Worm (Caenorhabditis elegans) whole organism, early embryonic: ENCODE data around the gene F11A5.13.

ENCODE experiments used
- B0310.2 ChIP-seq: sonication (generic microtip); optimal IDR thresholded peaks from 2 replicates; lab custom pipeline; 2016; ENCODE audit warnings: mild to moderate bottlenecking, missing genetic modification characterization, missing compliant biosample characterization
- F13C5.2 ChIP-seq: sonication (generic microtip); optimal IDR thresholded peaks from 2 replicates; lab custom pipeline; 2017; ENCODE audit warnings: mild to moderate bottlenecking, missing genetic modification characterization, inconsistent platforms, missing compliant biosample characterization
- aly-1 ChIP-seq: sonication (generic microtip); optimal IDR thresholded peaks from 2 replicates; lab custom pipeline; 2016; ENCODE audit warnings: missing genetic modification characterization, missing compliant biosample characterization
- ama-1 ChIP-seq: fragments of 150-350 bp; optimal IDR thresholded peaks from 2 replicates; lab custom pipeline; 2014
- ceh-13 ChIP-seq: fragments of 200-800 bp; sonication (Bioruptor generic); optimal IDR thresholded peaks from 2 replicates; lab custom pipeline; 2018; ENCODE audit warnings: mild to moderate bottlenecking, missing genetic modification characterization, missing compliant biosample characterization
- ceh-36 ChIP-seq: sonication (generic microtip); optimal IDR thresholded peaks from 2 replicates; lab custom pipeline; 2016; ENCODE audit warnings: missing genetic modification characterization, inconsistent platforms, missing compliant biosample characterization
- ets-7 ChIP-seq: sonication (generic microtip); optimal IDR thresholded peaks from 2 replicates; lab custom pipeline; 2016; ENCODE audit warnings: missing genotype, missing genetic modification characterization, missing compliant biosample characterization
- flt-1 ChIP-seq: fragments of 200-800 bp; sonication (Bioruptor generic); IDR thresholded peaks from 2 replicates; pipeline ENCODE4 v1.3.6; 2022; ENCODE audit warnings: missing genetic modification characterization, missing compliant biosample characterization
- hmbx-1 ChIP-seq: sonication (generic microtip); optimal IDR thresholded peaks from 2 replicates; lab custom pipeline; 2016; ENCODE audit warnings: mild to moderate bottlenecking, missing genetic modification characterization, missing compliant biosample characterization
- hmg-4 ChIP-seq: fragments of 200-800 bp; sonication (Bioruptor generic); optimal IDR thresholded peaks from 2 replicates; lab custom pipeline; 2018; ENCODE audit warnings: mild to moderate bottlenecking, missing genetic modification characterization, missing compliant biosample characterization
- hnd-1 ChIP-seq: sonication (generic microtip); optimal IDR thresholded peaks from 2 replicates; lab custom pipeline; 2016; ENCODE audit warnings: missing genetic modification characterization, missing compliant biosample characterization
- pes-1 ChIP-seq: fragments of 200-800 bp; sonication (Bioruptor generic); IDR thresholded peaks from 2 replicates; pipeline ENCODE4 v1.3.6; 2022; ENCODE audit warnings: missing genetic modification reagents, missing genetic modification characterization, missing compliant biosample characterization
- scrt-1 ChIP-seq: fragments of 200-800 bp; sonication (Bioruptor generic); IDR thresholded peaks from 2 replicates; pipeline ENCODE4 v1.3.6; 2022; ENCODE audit warnings: missing genetic modification characterization, missing compliant biosample characterization
- sea-1 ChIP-seq: fragments of 200-800 bp; sonication (Bioruptor generic); conservative IDR thresholded peaks from 2 replicates; pipeline ENCODE4 v1.3.6; 2022; ENCODE audit warnings: missing genetic modification characterization, missing compliant biosample characterization
- tbx-11 ChIP-seq: fragments of 200-800 bp; sonication (Bioruptor generic); IDR thresholded peaks from 2 replicates; pipeline ENCODE4 v1.3.6; 2022; ENCODE audit warnings: missing genetic modification characterization, missing compliant biosample characterization
- tbx-37 ChIP-seq: fragments of 200-800 bp; sonication (Bioruptor generic); conservative IDR thresholded peaks from 2 replicates; pipeline ENCODE4 v1.3.6; 2022; ENCODE audit warnings: missing genetic modification reagents, missing genetic modification characterization, missing compliant biosample characterization
- tra-4 ChIP-seq: sonication (generic microtip); optimal IDR thresholded peaks from 2 replicates; lab custom pipeline; 2017; ENCODE audit warnings: missing genetic modification characterization, missing compliant biosample characterization

Gene F11A5.13

ce11 chrV:16226581-16226980, at the start of gene F11A5.13:
Gene F11A5.13, minus strand, starts transcription at chrV:16226681.
- TF ChIP-seq aly-1 (no peak), ama-1 (lab: Kevin White, UChicago) (no peak), tbx-11 (no peak), hmbx-1 (tag; lab: Kevin White, UChicago) (no peak), ceh-36 (tag; lab: Kevin White, UChicago) (no peak)

- no peak for TF ChIP-seq tra-4
- no peak for TF ChIP-seq flt-1 (GFP tag; lab: Robert Waterston, UW)
- no peak for TF ChIP-seq B0310.2 (tag; lab: Kevin White, UChicago)
- no peak for TF ChIP-seq sea-1 (GFP tag; lab: Robert Waterston, UW)
- no peak for TF ChIP-seq tbx-37 (GFP tag; lab: Robert Waterston, UW)
- no peak for TF ChIP-seq hnd-1 (tag; lab: Kevin White, UChicago)
- no peak for TF ChIP-seq ama-1 (lab: Kevin White, UChicago)
- TF ChIP-seq hmg-4: no peak
- TF ChIP-seq scrt-1 (GFP tag; lab: Robert Waterston, UW): no peak
- TF ChIP-seq ceh-36 (tag; lab: Kevin White, UChicago): no peak
Observed at ce11 chrV:16275347-16275746, 48.9 kb upstream of the F11A5.13 start, which contains the start of gene pacl-1. Gene pacl-1, minus strand, starts transcription at chrV:16275447.

- TF ChIP-seq pes-1: no peak
- TF ChIP-seq B0310.2 (tag; lab: Kevin White, UChicago): no peak
- TF ChIP-seq hmg-4: no peak
- no peak for TF ChIP-seq ceh-36 (tag; lab: Kevin White, UChicago)
- no peak for TF ChIP-seq hmbx-1 (tag; lab: Kevin White, UChicago)
Observed at ce11 chrV:16271121-16271520, 44.6 kb upstream of the F11A5.13 start, which contains the start of gene T13F3.6. Gene T13F3.6, minus strand, starts transcription at chrV:16271221.

ce11 chrV:16269556-16269955, 43.1 kb upstream of the F11A5.13 start, which contains the start of the genes fbxa-2 and T13F3.8:
Gene fbxa-2, minus strand, starts transcription at chrV:16269656.
Gene T13F3.8, plus strand, starts transcription at chrV:16269800.
- TF ChIP-seq scrt-1 (GFP tag; lab: Robert Waterston, UW) (no peak), ets-7 (tag; lab: Kevin White, UChicago) (no peak), hnd-1 (tag; lab: Kevin White, UChicago) (no peak), flt-1 (GFP tag; lab: Robert Waterston, UW) (no peak), ama-1 (lab: Kevin White, UChicago) (no peak), hmbx-1 (tag; lab: Kevin White, UChicago) (no peak)

- TF ChIP-seq tbx-11: no peak
- TF ChIP-seq hnd-1 (tag; lab: Kevin White, UChicago): no peak
- TF ChIP-seq ceh-13 (GFP tag; lab: Kevin White, UChicago): no peak
- no peak for TF ChIP-seq aly-1
- TF ChIP-seq B0310.2 (tag; lab: Kevin White, UChicago): no peak
- TF ChIP-seq pes-1: no peak
- no peak for TF ChIP-seq scrt-1 (GFP tag; lab: Robert Waterston, UW)
- no peak for TF ChIP-seq sea-1 (GFP tag; lab: Robert Waterston, UW)
- no peak for TF ChIP-seq ets-7 (tag; lab: Kevin White, UChicago)
Observed at ce11 chrV:16266514-16266913, 40.0 kb upstream of the F11A5.13 start, which contains the start of gene T13F3.4. Gene T13F3.4, minus strand, starts transcription at chrV:16266614.

- no peak for TF ChIP-seq ets-7 (tag; lab: Kevin White, UChicago)
- no peak for TF ChIP-seq aly-1
- no peak for TF ChIP-seq scrt-1 (GFP tag; lab: Robert Waterston, UW)
- no peak for TF ChIP-seq ceh-36 (tag; lab: Kevin White, UChicago)
- TF ChIP-seq F13C5.2: no peak
- no peak for TF ChIP-seq tbx-11
- TF ChIP-seq B0310.2 (tag; lab: Kevin White, UChicago): no peak
- no peak for TF ChIP-seq hmbx-1 (tag; lab: Kevin White, UChicago)
- no peak for TF ChIP-seq hmg-4
- TF ChIP-seq tbx-37 (GFP tag; lab: Robert Waterston, UW): no peak
- TF ChIP-seq ama-1 (lab: Kevin White, UChicago): no peak
- no peak for TF ChIP-seq ceh-13 (GFP tag; lab: Kevin White, UChicago)
Observed at ce11 chrV:16259684-16260083, 33.2 kb upstream of the F11A5.13 start, which contains the start of gene nhr-127. Gene nhr-127, plus strand, starts transcription at chrV:16259984.

ce11 chrV:16258142-16258541, 31.7 kb upstream of the F11A5.13 start, which contains the start of gene nhr-218:
Gene nhr-218, plus strand, starts transcription at chrV:16258442.
- TF ChIP-seq ceh-13 (GFP tag; lab: Kevin White, UChicago) (no peak), B0310.2 (tag; lab: Kevin White, UChicago) (no peak), hnd-1 (tag; lab: Kevin White, UChicago) (no peak), tbx-11 (no peak), flt-1 (GFP tag; lab: Robert Waterston, UW) (no peak), ceh-36 (tag; lab: Kevin White, UChicago) (no peak), tra-4 (no peak), sea-1 (GFP tag; lab: Robert Waterston, UW) (no peak), hmg-4 (no peak), tbx-37 (GFP tag; lab: Robert Waterston, UW) (no peak), ama-1 (lab: Kevin White, UChicago) (no peak), pes-1 (no peak), aly-1 (no peak), F13C5.2 (no peak), hmbx-1 (tag; lab: Kevin White, UChicago) (no peak), scrt-1 (GFP tag; lab: Robert Waterston, UW) (no peak), ets-7 (tag; lab: Kevin White, UChicago) (no peak)

ce11 chrV:16256395-16256794, 29.9 kb upstream of the F11A5.13 start, which contains the start of gene bgnt-1.3:
Gene bgnt-1.3, minus strand, starts transcription at chrV:16256495.
- no peak for TF ChIP-seq aly-1
- TF ChIP-seq ama-1 (lab: Kevin White, UChicago): no peak
- TF ChIP-seq hmbx-1 (tag; lab: Kevin White, UChicago): no peak
- TF ChIP-seq sea-1 (GFP tag; lab: Robert Waterston, UW): no peak
- no peak for TF ChIP-seq ceh-36 (tag; lab: Kevin White, UChicago)
- TF ChIP-seq tra-4: no peak
- TF ChIP-seq tbx-11: no peak
- no peak for TF ChIP-seq ets-7 (tag; lab: Kevin White, UChicago)
